Worm (Caenorhabditis elegans): ENCODE data around the gene denn-4.

DNA sequence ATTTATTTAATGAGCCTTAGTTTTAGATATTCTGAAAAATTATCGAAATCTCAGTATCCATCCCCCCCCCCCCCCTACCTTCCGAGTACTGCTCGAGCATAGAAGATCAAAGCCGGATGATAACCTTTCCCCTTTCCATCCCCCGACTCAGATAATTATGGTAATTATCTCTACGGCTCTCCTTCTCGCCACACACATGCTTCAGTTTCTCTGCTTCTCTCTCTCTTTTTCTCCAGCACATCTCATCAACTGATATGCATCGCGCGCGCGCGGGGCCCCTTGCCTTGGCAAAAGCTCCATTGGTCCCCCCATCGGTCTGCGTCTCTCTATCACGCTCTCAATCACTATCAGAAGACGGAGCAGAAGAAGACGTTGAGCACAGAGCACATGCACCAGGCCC lies 17.1 kb upstream of the denn-4 start:
- TF ChIP-seq snpc-4 (tag; optimal IDR thresholded peaks at IDR 0.05), result no peak
- no peak for TF ChIP-seq elt-3 (tag; optimal IDR thresholded peaks at IDR 0.05)

All from whole organism, L1 larva.